Fruit fly (Drosophila melanogaster) whole organism, embryonic: ENCODE results near the gene r2d2.

Experiments used
- Bdp1 ChIP-seq: fragments of 200-800 bp; sonication (Bioruptor generic); optimal IDR thresholded peaks from 3 replicates; lab custom pipeline; 2016; ENCODE audit warnings: missing biosample characterization, missing genetic modification characterization
- CG10274 ChIP-seq: fragments of 200-800 bp; sonication (Bioruptor generic); optimal IDR thresholded peaks from 3 replicates; lab custom pipeline; 2017; ENCODE audit warnings: missing biosample characterization, mild to moderate bottlenecking, missing genetic modification characterization
- CG12071 ChIP-seq: fragments of 200-800 bp; sonication (Bioruptor generic); optimal IDR thresholded peaks from 3 replicates; lab custom pipeline; 2018; ENCODE audit warnings: missing biosample characterization, mild to moderate bottlenecking, missing genetic modification characterization
- CG12104 ChIP-seq: fragments of 200-800 bp; sonication (Bioruptor generic); optimal IDR thresholded peaks from 3 replicates; lab custom pipeline; 2016; ENCODE audit warnings: missing biosample characterization, missing genetic modification characterization
- CG12299 ChIP-seq: fragments of 200-800 bp; sonication (Bioruptor generic); optimal IDR thresholded peaks from 2 replicates; lab custom pipeline; 2018; ENCODE audit warnings: missing biosample characterization, mild to moderate bottlenecking, missing genetic modification characterization
- CG12391 ChIP-seq: fragments of 200-800 bp; sonication (Bioruptor generic); optimal IDR thresholded peaks from 3 replicates; lab custom pipeline; 2018; ENCODE audit warnings: missing biosample characterization, mild to moderate bottlenecking, missing genetic modification characterization, moderate library complexity
- CG1603 ChIP-seq: fragments of 200-800 bp; sonication (Bioruptor generic); optimal IDR thresholded peaks from 2 replicates; lab custom pipeline; 2019; ENCODE audit warnings: missing biosample characterization, mild to moderate bottlenecking, missing genetic modification characterization, moderate library complexity
- CG17568 ChIP-seq: fragments of 200-800 bp; sonication (Bioruptor generic); optimal IDR thresholded peaks from 2 replicates; lab custom pipeline; 2018; ENCODE audit warnings: missing biosample characterization, mild to moderate bottlenecking, missing genetic modification characterization, moderate library complexity
- CG18262 ChIP-seq: fragments of 200-800 bp; optimal IDR thresholded peaks from 3 replicates; lab custom pipeline; 2019; ENCODE audit warnings: missing biosample characterization, mild to moderate bottlenecking, missing genetic modification characterization, moderate library complexity
- CG18619 ChIP-seq: fragments of 200-800 bp; sonication (Bioruptor generic); optimal IDR thresholded peaks from 3 replicates; lab custom pipeline; 2017; ENCODE audit warnings: missing biosample characterization, mild to moderate bottlenecking, missing genetic modification characterization
- CG31224 ChIP-seq: fragments of 200-800 bp; sonication (Bioruptor generic); IDR thresholded peaks from 2 replicates; pipeline ENCODE4 v1.3.6; 2022; ENCODE audit warnings: missing biosample characterization, missing genetic modification characterization
- CG31441 ChIP-seq: fragments of 200-800 bp; sonication (Bioruptor generic); IDR thresholded peaks from 2 replicates; pipeline ENCODE4 v1.3.6; 2022; ENCODE audit warnings: missing biosample characterization, missing genetic modification characterization
- CG3407 ChIP-seq: fragments of 200-800 bp; sonication (Bioruptor generic); optimal IDR thresholded peaks from 2 replicates; lab custom pipeline; 2018; ENCODE audit warnings: missing biosample characterization, mild to moderate bottlenecking, missing genetic modification characterization
- CG3838 ChIP-seq: fragments of 200-800 bp; sonication (Bioruptor generic); optimal IDR thresholded peaks from 3 replicates; lab custom pipeline; 2016; ENCODE audit warnings: missing biosample characterization, missing genetic modification characterization
- CG4404 ChIP-seq: fragments of 200-800 bp; sonication (Bioruptor generic); IDR thresholded peaks from 2 replicates; pipeline ENCODE4 v1.3.6; 2022; ENCODE audit warnings: missing biosample characterization, missing genetic modification characterization
- CG4707 ChIP-seq: fragments of 200-800 bp; sonication (Bioruptor generic); optimal IDR thresholded peaks from 2 replicates; lab custom pipeline; 2018; ENCODE audit warnings: missing biosample characterization, mild to moderate bottlenecking, missing genetic modification characterization, moderate library complexity
- CG5953 ChIP-seq: fragments of 200-800 bp; sonication (Bioruptor generic); IDR thresholded peaks from 2 replicates; pipeline ENCODE4 v1.3.6; 2022; ENCODE audit warnings: missing biosample characterization, missing genetic modification characterization
- CG6175 ChIP-seq: fragments of 200-800 bp; sonication (Bioruptor generic); IDR thresholded peaks from 3 replicates; pipeline ENCODE4 v1.3.6; 2022; ENCODE audit warnings: missing biosample characterization, missing genetic modification characterization
- CG9215 ChIP-seq: fragments of 200-800 bp; sonication (Bioruptor generic); IDR thresholded peaks from 2 replicates; pipeline ENCODE4 v1.3.6; 2022; ENCODE audit warnings: missing biosample characterization, missing genetic modification characterization
- CoRest ChIP-seq: fragments of 200-800 bp; sonication (Bioruptor generic); optimal IDR thresholded peaks from 3 replicates; lab custom pipeline; 2018; ENCODE audit warnings: missing biosample characterization, mild to moderate bottlenecking, missing genetic modification characterization, moderate library complexity
- Dbx ChIP-seq: fragments of 200-800 bp; sonication (Bioruptor generic); IDR thresholded peaks from 3 replicates; pipeline ENCODE4 v1.3.6; 2022; ENCODE audit warnings: missing biosample characterization, missing genetic modification characterization
- Doc2 ChIP-seq: fragments of 200-800 bp; sonication (Bioruptor generic); IDR thresholded peaks from 2 replicates; pipeline ENCODE4 v1.3.6; 2022; ENCODE audit warnings: missing biosample characterization, missing genetic modification characterization
- H2.0 ChIP-seq: fragments of 200-800 bp; sonication (Bioruptor generic); IDR thresholded peaks from 2 replicates; pipeline ENCODE4 v1.3.6; 2022; ENCODE audit warnings: missing biosample characterization, missing genetic modification characterization
- MBD-R2 ChIP-seq: fragments of 200-800 bp; sonication (Bioruptor generic); IDR thresholded peaks from 2 replicates; pipeline ENCODE4 v1.3.6; 2022; ENCODE audit warnings: missing biosample characterization, missing genetic modification characterization
- Max ChIP-seq: fragments of 200-800 bp; sonication (Bioruptor generic); optimal IDR thresholded peaks from 2 replicates; lab custom pipeline; 2016; ENCODE audit warnings: missing biosample characterization, mild to moderate bottlenecking, missing genetic modification characterization
- Nf-YC ChIP-seq: fragments of 200-800 bp; optimal IDR thresholded peaks from 3 replicates; lab custom pipeline; 2019; ENCODE audit warnings: missing biosample characterization, mild to moderate bottlenecking, missing genetic modification characterization, moderate library complexity
- Oli ChIP-seq: fragments of 200-800 bp; sonication (Bioruptor generic); optimal IDR thresholded peaks from 2 replicates; lab custom pipeline; 2018; ENCODE audit warnings: missing biosample characterization, mild to moderate bottlenecking, missing genetic modification characterization, moderate library complexity
- Poxn ChIP-seq: fragments of 200-800 bp; sonication (Bioruptor generic); IDR thresholded peaks from 2 replicates; pipeline ENCODE4 v1.3.6; 2022; ENCODE audit warnings: missing biosample characterization, missing genetic modification characterization
- Ptx1 ChIP-seq: fragments of 200-800 bp; sonication (Bioruptor generic); IDR thresholded peaks from 2 replicates; pipeline ENCODE4 v1.3.6; 2022; ENCODE audit warnings: missing biosample characterization, missing genetic modification characterization
- Six4 ChIP-seq: fragments of 200-800 bp; sonication (Bioruptor generic); optimal IDR thresholded peaks from 2 replicates; lab custom pipeline; 2016; ENCODE audit warnings: missing biosample characterization, missing genetic modification characterization
- Ssrp ChIP-seq: fragments of 200-800 bp; sonication (Bioruptor generic); optimal IDR thresholded peaks from 2 replicates; lab custom pipeline; 2018; ENCODE audit warnings: missing biosample characterization, mild to moderate bottlenecking, missing genetic modification characterization, moderate library complexity
- Stat92E ChIP-seq, 3 experiments: fragments of >200 bp in 2 of 3; fragments of 200-800 bp in 1 of 3; sonication (Bioruptor generic) in 1 of 3; optimal IDR thresholded peaks; 2 replicates each; lab custom pipeline; 2017 to 2019; ENCODE audit warnings: missing biosample characterization in 3 of 3, missing genetic modification characterization in 3 of 3, mild to moderate bottlenecking in 1 of 3, moderate library complexity in 1 of 3
- aop ChIP-seq: fragments of 200-800 bp; sonication (Bioruptor generic); IDR thresholded peaks from 2 replicates; pipeline ENCODE4 v1.3.6; 2022; ENCODE audit warnings: missing biosample characterization, missing genetic modification characterization
- cg ChIP-seq: fragments of 200-800 bp; sonication (Bioruptor generic); optimal IDR thresholded peaks from 3 replicates; lab custom pipeline; 2019; ENCODE audit warnings: missing biosample characterization, mild to moderate bottlenecking, missing genetic modification characterization, moderate library complexity
- chinmo ChIP-seq: fragments of 200-800 bp; sonication (Bioruptor generic); IDR thresholded peaks from 4 replicates; pipeline ENCODE4 v1.3.6; 2022; ENCODE audit warnings: missing biosample characterization, missing genetic modification characterization; ENCODE audit not compliant: partially characterized antibody
- corto ChIP-seq: fragments of 200-800 bp; sonication (Bioruptor generic); optimal IDR thresholded peaks from 2 replicates; lab custom pipeline; 2016; ENCODE audit warnings: missing biosample characterization, mild to moderate bottlenecking, missing genetic modification characterization, moderate library complexity
- crp ChIP-seq, 2 experiments: fragments of 200-800 bp; sonication (Bioruptor generic); optimal IDR thresholded peaks; 2 replicates in 1 of 2; 3 replicates in 1 of 2; lab custom pipeline; 2017; ENCODE audit warnings: missing biosample characterization in 2 of 2, missing genetic modification characterization in 2 of 2, mild to moderate bottlenecking in 1 of 2, moderate library complexity in 1 of 2
- cwo ChIP-seq: fragments of 200-800 bp; sonication (Bioruptor generic); optimal IDR thresholded peaks from 3 replicates; lab custom pipeline; 2017; ENCODE audit warnings: missing biosample characterization, missing genetic modification characterization, mild to moderate bottlenecking, moderate library complexity, missing genetic modification reagents
- da ChIP-seq: fragments of 200-800 bp; sonication (Bioruptor generic); optimal IDR thresholded peaks from 2 replicates; lab custom pipeline; 2016; ENCODE audit warnings: missing biosample characterization, missing genetic modification characterization
- dimm ChIP-seq: fragments of 200-800 bp; sonication (Bioruptor generic); IDR thresholded peaks from 2 replicates; pipeline ENCODE4 v1.3.6; 2022; ENCODE audit warnings: missing biosample characterization, missing genetic modification characterization
- en ChIP-seq: fragments of 200-800 bp; sonication (Bioruptor generic); optimal IDR thresholded peaks from 2 replicates; lab custom pipeline; 2016; ENCODE audit warnings: missing biosample characterization, missing genetic modification characterization
- fd3F ChIP-seq: fragments of 200-800 bp; sonication (Bioruptor generic); optimal IDR thresholded peaks from 2 replicates; lab custom pipeline; 2018; ENCODE audit warnings: missing biosample characterization, mild to moderate bottlenecking, missing genetic modification characterization, moderate library complexity
- fd96Cb ChIP-seq: fragments of 200-800 bp; sonication (Bioruptor generic); optimal IDR thresholded peaks from 2 replicates; lab custom pipeline; 2018; ENCODE audit warnings: missing biosample characterization, mild to moderate bottlenecking, missing genetic modification characterization, moderate library complexity
- fru ChIP-seq: fragments of >200 bp; optimal IDR thresholded peaks from 2 replicates; lab custom pipeline; 2017
- grn ChIP-seq: fragments of 200-800 bp; sonication (Bioruptor generic); optimal IDR thresholded peaks from 3 replicates; lab custom pipeline; 2017; ENCODE audit warnings: missing biosample characterization, missing genetic modification characterization
- hth ChIP-seq: fragments of >200 bp; optimal IDR thresholded peaks from 2 replicates; lab custom pipeline; 2017; ENCODE audit warnings: inconsistent platforms
- jigr1 ChIP-seq: fragments of 200-800 bp; sonication (Bioruptor generic); IDR thresholded peaks from 3 replicates; pipeline ENCODE4 v1.3.6; 2022; ENCODE audit warnings: missing biosample characterization, missing genetic modification characterization
- peb ChIP-seq: fragments of 200-800 bp; sonication (Bioruptor generic); IDR thresholded peaks from 2 replicates; pipeline ENCODE4 v1.3.6; 2022; ENCODE audit warnings: missing biosample characterization, missing genetic modification characterization
- pho ChIP-seq: fragments of 200-800 bp; sonication (Bioruptor generic); optimal IDR thresholded peaks from 2 replicates; lab custom pipeline; 2016; ENCODE audit warnings: missing biosample characterization, missing genetic modification characterization
- salm ChIP-seq: fragments of 200-800 bp; sonication (Bioruptor generic); optimal IDR thresholded peaks from 2 replicates; lab custom pipeline; 2018; ENCODE audit warnings: missing biosample characterization, mild to moderate bottlenecking, missing genetic modification characterization
- trem ChIP-seq: fragments of 200-800 bp; optimal IDR thresholded peaks from 3 replicates; lab custom pipeline; 2019; ENCODE audit warnings: missing biosample characterization, mild to moderate bottlenecking, missing genetic modification characterization, moderate library complexity
- tup ChIP-seq: fragments of 200-800 bp; sonication (Bioruptor generic); optimal IDR thresholded peaks from 2 replicates; lab custom pipeline; 2016; ENCODE audit warnings: missing biosample characterization, mild to moderate bottlenecking, missing genetic modification characterization, moderate library complexity

r2d2 gene

dm6 chr2L:7828901-7829300, 29.0 kb downstream of the r2d2 start (continued):
- TF ChIP-seq grn (GFP tag; lab: Kevin White, UChicago) (no peak), Dbx (GFP tag; lab: Robert Waterston, UW) (no peak), CG10274 (GFP tag; lab: Kevin White, UChicago) (no peak), fd3F (no peak), cwo (no peak), chinmo (GFP tag; lab: Robert Waterston, UW) (peak; percentile 80; the same call in 2 of the 4 replicates), CG3407 (GFP tag; lab: Kevin White, UChicago) (no peak), CG5953 (GFP tag; lab: Robert Waterston, UW) (no peak), crp (GFP tag; optimal IDR thresholded peaks at IDR 0.05; lab: Kevin White, UChicago) (no peak), fd96Cb (tag; lab: Kevin White, UChicago) (no peak), pho (GFP tag; lab: Kevin White, UChicago) (no peak), aop (GFP tag; lab: Robert Waterston, UW) (no peak), CG9215 (GFP tag; lab: Robert Waterston, UW) (no peak), CG17568 (GFP tag; lab: Kevin White, UChicago) (peak; percentile 20), Stat92E (GFP tag; optimal IDR thresholded peaks at IDR 0.05; lab: Kevin White, UChicago) (no peak), CG18262 (tag; lab: Kevin White, UChicago) (no peak), Ssrp (tag; lab: Kevin White, UChicago) (no peak), CG4404 (GFP tag; lab: Robert Waterston, UW) (no peak), Ptx1 (GFP tag; lab: Robert Waterston, UW) (no peak), da (no peak), trem (tag; lab: Kevin White, UChicago) (peak; percentile 1), CG12071 (GFP tag; lab: Kevin White, UChicago) (peak; percentile 37), CG31224 (GFP tag; lab: Robert Waterston, UW) (no peak), salm (tag; lab: Kevin White, UChicago) (peak; percentile 33), Six4 (GFP tag; lab: Kevin White, UChicago) (no peak), cg (GFP tag; lab: Kevin White, UChicago) (peak; percentile 70), dimm (GFP tag; lab: Robert Waterston, UW) (no peak), fru (lab: Kevin White, UChicago) (no peak), CG31441 (no peak), CoRest (tag; lab: Kevin White, UChicago) (no peak), CG6175 (GFP tag; lab: Robert Waterston, UW) (no peak), Max (GFP tag; lab: Kevin White, UChicago) (no peak), CG12104 (GFP tag; lab: Kevin White, UChicago) (no peak), MBD-R2 (GFP tag; lab: Robert Waterston, UW) (no peak; the same call in 1 of the 2 replicates), CG12299 (tag; lab: Kevin White, UChicago) (no peak), Doc2 (GFP tag; lab: Robert Waterston, UW) (no peak), CG18619 (GFP tag; lab: Kevin White, UChicago) (no peak), tup (GFP tag; lab: Kevin White, UChicago) (no peak), hth (lab: Kevin White, UChicago) (no peak), CG4707 (GFP tag; lab: Kevin White, UChicago) (no peak), jigr1 (GFP tag; lab: Robert Waterston, UW) (no peak), corto (GFP tag; lab: Kevin White, UChicago) (peak; percentile 7), peb (no peak), Nf-YC (tag; lab: Kevin White, UChicago) (no peak), Bdp1 (GFP tag; lab: Kevin White, UChicago) (no peak), Poxn (no peak), CG1603 (tag; lab: Kevin White, UChicago) (peak; percentile 26), CG12391 (tag; lab: Kevin White, UChicago) (no peak), en (GFP tag; lab: Kevin White, UChicago) (no peak), H2.0 (GFP tag; lab: Robert Waterston, UW) (no peak), Oli (no peak), CG3838 (GFP tag; lab: Kevin White, UChicago) (no peak)
